Worm (Caenorhabditis elegans): ENCODE measurements around the gene F59H6.15.
"Not testable (repeated sequence)": the region's sequence is repeated elsewhere in the genome, so short reads cannot be mapped to it uniquely, and the experiment has no call there.

F59H6.15 gene

ce11 chrII:2012698-2013097, at the start of gene F59H6.15:
TSS of gene F59H6.15 (plus strand) at chrII:2012998.
- no peak for TF ChIP-seq hnd-1 (tag; optimal IDR thresholded peaks at IDR 0.05)
- no peak for TF ChIP-seq ceh-13 (GFP tag; optimal IDR thresholded peaks at IDR 0.05)
- TF ChIP-seq tra-4 (tag; optimal IDR thresholded peaks at IDR 0.05): no peak
- no peak for TF ChIP-seq B0310.2 (tag; optimal IDR thresholded peaks at IDR 0.05)
- no peak for TF ChIP-seq ets-7 (tag; optimal IDR thresholded peaks at IDR 0.05)
- TF ChIP-seq aly-1 (tag; optimal IDR thresholded peaks at IDR 0.05): no peak
- no peak for TF ChIP-seq scrt-1 (GFP tag; IDR thresholded peaks at IDR 0.05)
- TF ChIP-seq tbx-37 (GFP tag; conservative IDR thresholded peaks at IDR 0.05): no peak
- no peak for TF ChIP-seq pes-1 (GFP tag; IDR thresholded peaks at IDR 0.05)
- TF ChIP-seq hmg-4 (GFP tag; optimal IDR thresholded peaks at IDR 0.05): no peak
- no peak for TF ChIP-seq ama-1 (optimal IDR thresholded peaks at IDR 0.05)
- TF ChIP-seq F13C5.2 (tag; optimal IDR thresholded peaks at IDR 0.05): no peak
- TF ChIP-seq sea-1 (GFP tag; conservative IDR thresholded peaks at IDR 0.05): no peak
- no peak for TF ChIP-seq ceh-36 (tag; optimal IDR thresholded peaks at IDR 0.05)
- no peak for TF ChIP-seq tbx-11 (GFP tag; IDR thresholded peaks at IDR 0.05)
- no peak for TF ChIP-seq hmbx-1 (tag; optimal IDR thresholded peaks at IDR 0.05)
- no peak for TF ChIP-seq flt-1 (GFP tag; IDR thresholded peaks at IDR 0.05)

DNA sequence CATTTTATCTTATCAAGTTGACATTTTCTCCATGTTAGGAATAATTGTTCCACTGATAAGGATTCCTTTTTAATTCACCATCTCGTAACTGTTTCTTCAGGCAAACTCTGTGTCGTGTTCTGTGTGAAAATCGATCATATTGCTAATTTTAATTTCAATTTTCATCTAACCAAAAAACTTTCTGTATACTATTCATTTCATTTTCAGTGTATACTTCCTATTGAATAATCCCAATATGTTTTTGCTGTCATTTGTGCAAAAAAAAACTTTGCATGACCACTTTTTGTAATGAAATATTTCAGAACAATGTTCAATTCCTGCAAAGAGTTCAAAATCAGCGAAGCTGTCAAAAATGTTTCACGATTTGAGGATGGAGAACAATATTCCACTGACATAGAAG, 25.8 kb upstream of the F59H6.15 start, which contains the start of gene Y16E11A.4:
Y16E11A.4 (plus strand) TSS at position 301 of the 400 bp plus-strand sequence.
- TF ChIP-seq tbx-11 (GFP tag; IDR thresholded peaks at IDR 0.05) (no peak), sea-1 (GFP tag; conservative IDR thresholded peaks at IDR 0.05) (no peak), scrt-1 (GFP tag; IDR thresholded peaks at IDR 0.05) (no peak), flt-1 (GFP tag; IDR thresholded peaks at IDR 0.05) (no peak), hnd-1 (tag; optimal IDR thresholded peaks at IDR 0.05) (no peak)

ce11 chrII:1989010-1989409, 23.8 kb upstream of the F59H6.15 start, which contains the start of gene math-44:
TSS of gene math-44 (plus strand) at chrII:1989310.
- TF ChIP-seq ceh-36 (tag; optimal IDR thresholded peaks at IDR 0.05): no peak
- TF ChIP-seq tbx-11 (GFP tag; IDR thresholded peaks at IDR 0.05): no peak
- TF ChIP-seq scrt-1 (GFP tag; IDR thresholded peaks at IDR 0.05): no peak
- TF ChIP-seq flt-1 (GFP tag; IDR thresholded peaks at IDR 0.05): no peak
- TF ChIP-seq tbx-37 (GFP tag; conservative IDR thresholded peaks at IDR 0.05): no peak
- TF ChIP-seq ama-1 (optimal IDR thresholded peaks at IDR 0.05): no peak
- TF ChIP-seq hnd-1 (tag; optimal IDR thresholded peaks at IDR 0.05): no peak
- TF ChIP-seq hmbx-1 (tag; optimal IDR thresholded peaks at IDR 0.05): no peak
- TF ChIP-seq pes-1 (GFP tag; IDR thresholded peaks at IDR 0.05): no peak
- no peak for TF ChIP-seq ets-7 (tag; optimal IDR thresholded peaks at IDR 0.05)

ce11 chrII:1993738-1994137, 19.1 kb upstream of the F59H6.15 start, which contains the start of gene math-21:
TSS of gene math-21 (plus strand) at chrII:1994038.
- TF ChIP-seq tbx-11 (GFP tag; IDR thresholded peaks at IDR 0.05) (no peak), ceh-36 (tag; optimal IDR thresholded peaks at IDR 0.05) (no peak), scrt-1 (GFP tag; IDR thresholded peaks at IDR 0.05) (no peak), ama-1 (optimal IDR thresholded peaks at IDR 0.05) (no peak), hnd-1 (tag; optimal IDR thresholded peaks at IDR 0.05) (no peak), tbx-37 (GFP tag; conservative IDR thresholded peaks at IDR 0.05) (no peak)

DNA sequence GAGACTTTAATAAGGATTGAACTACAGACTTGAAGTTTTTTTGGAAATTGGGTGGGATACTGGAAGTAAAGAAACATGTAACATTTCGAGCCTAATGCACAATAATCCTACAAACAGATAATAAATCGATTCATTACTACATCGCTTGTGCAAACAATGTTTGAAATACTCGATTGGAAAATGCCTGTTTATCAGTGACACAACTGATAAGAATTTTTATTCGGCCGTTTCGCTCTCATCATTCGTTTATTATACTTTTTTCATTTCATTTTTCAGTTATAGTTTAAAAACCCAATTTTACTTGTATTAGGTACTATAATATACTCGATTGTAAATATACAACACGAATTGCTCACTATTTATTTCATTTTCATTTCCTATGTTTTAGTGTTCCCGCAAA, 17.1 kb upstream of the F59H6.15 start:
- TF ChIP-seq hnd-1 (tag; optimal IDR thresholded peaks at IDR 0.05): no peak
- no peak for TF ChIP-seq hmg-4 (GFP tag; optimal IDR thresholded peaks at IDR 0.05)
- no peak for TF ChIP-seq flt-1 (GFP tag; IDR thresholded peaks at IDR 0.05)
- TF ChIP-seq ets-7 (tag; optimal IDR thresholded peaks at IDR 0.05): no peak
- TF ChIP-seq pes-1 (GFP tag; IDR thresholded peaks at IDR 0.05): no peak
- no peak for TF ChIP-seq B0310.2 (tag; optimal IDR thresholded peaks at IDR 0.05)
- no peak for TF ChIP-seq ceh-13 (GFP tag; optimal IDR thresholded peaks at IDR 0.05)
- TF ChIP-seq sea-1 (GFP tag; conservative IDR thresholded peaks at IDR 0.05): no peak
- no peak for TF ChIP-seq tbx-11 (GFP tag; IDR thresholded peaks at IDR 0.05)
- no peak for TF ChIP-seq scrt-1 (GFP tag; IDR thresholded peaks at IDR 0.05)
- TF ChIP-seq hmbx-1 (tag; optimal IDR thresholded peaks at IDR 0.05): no peak
- no peak for TF ChIP-seq aly-1 (tag; optimal IDR thresholded peaks at IDR 0.05)
- TF ChIP-seq tra-4 (tag; optimal IDR thresholded peaks at IDR 0.05): no peak
- no peak for TF ChIP-seq tbx-37 (GFP tag; conservative IDR thresholded peaks at IDR 0.05)
- no peak for TF ChIP-seq ama-1 (optimal IDR thresholded peaks at IDR 0.05)
- no peak for TF ChIP-seq ceh-36 (tag; optimal IDR thresholded peaks at IDR 0.05)
- TF ChIP-seq F13C5.2 (tag; optimal IDR thresholded peaks at IDR 0.05): no peak

DNA sequence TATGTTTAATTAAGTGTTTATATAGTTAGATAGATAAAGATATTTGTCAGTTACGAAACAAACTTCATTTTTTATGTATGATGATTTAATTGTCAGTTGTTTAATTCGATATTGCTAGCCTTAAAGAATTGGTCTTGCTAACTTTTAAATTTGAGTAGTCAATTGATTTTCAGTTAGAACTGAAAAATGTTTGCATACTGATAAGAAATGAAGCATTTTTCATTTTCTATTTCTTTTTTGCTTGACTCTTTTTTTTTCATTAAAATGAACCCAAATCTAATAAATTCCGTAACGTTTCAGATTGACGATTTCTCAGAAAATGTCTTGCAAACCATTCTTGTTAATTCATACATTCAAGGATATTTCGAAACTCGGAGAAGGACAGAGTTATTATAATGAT, 16.6 kb upstream of the F59H6.15 start, which contains the start of gene math-20:
math-20 (plus strand) TSS at position 301 of the 400 bp plus-strand sequence.
- no peak for TF ChIP-seq sea-1 (GFP tag; conservative IDR thresholded peaks at IDR 0.05)
- TF ChIP-seq aly-1 (tag; optimal IDR thresholded peaks at IDR 0.05): no peak
- no peak for TF ChIP-seq flt-1 (GFP tag; IDR thresholded peaks at IDR 0.05)
- no peak for TF ChIP-seq F13C5.2 (tag; optimal IDR thresholded peaks at IDR 0.05)
- no peak for TF ChIP-seq tbx-11 (GFP tag; IDR thresholded peaks at IDR 0.05)
- TF ChIP-seq scrt-1 (GFP tag; IDR thresholded peaks at IDR 0.05): no peak
- TF ChIP-seq ceh-36 (tag; optimal IDR thresholded peaks at IDR 0.05): no peak
- no peak for TF ChIP-seq hmbx-1 (tag; optimal IDR thresholded peaks at IDR 0.05)
- TF ChIP-seq pes-1 (GFP tag; IDR thresholded peaks at IDR 0.05): no peak
- TF ChIP-seq ets-7 (tag; optimal IDR thresholded peaks at IDR 0.05): no peak
- TF ChIP-seq hmg-4 (GFP tag; optimal IDR thresholded peaks at IDR 0.05): no peak
- TF ChIP-seq B0310.2 (tag; optimal IDR thresholded peaks at IDR 0.05): no peak
- no peak for TF ChIP-seq ceh-13 (GFP tag; optimal IDR thresholded peaks at IDR 0.05)
- no peak for TF ChIP-seq tbx-37 (GFP tag; conservative IDR thresholded peaks at IDR 0.05)

- TF ChIP-seq tra-4, ets-7, hmbx-1 (tag; optimal IDR thresholded peaks at IDR 0.05): not testable (repeated sequence)
Measured at ce11 chrII:1998561-1998960, 14.2 kb upstream of the F59H6.15 start, which contains the start of gene math-19. TSS of gene math-19 (plus strand) at chrII:1998861.

- TF ChIP-seq ceh-13 (GFP tag; optimal IDR thresholded peaks at IDR 0.05); hmg-4 (GFP tag; optimal IDR thresholded peaks at IDR 0.05); B0310.2 (tag; optimal IDR thresholded peaks at IDR 0.05): not testable (repeated sequence)
Measured at ce11 chrII:2000720-2001119, 12.1 kb upstream of the F59H6.15 start, which contains the start of gene ceh-84. TSS of gene ceh-84 (minus strand) at chrII:2000820.
